Worm (Caenorhabditis elegans) whole organism, L2 larva: Measurements from ENCODE around the gene F10E9.7.
A peak's percentile ranks its signal among the peaks of the same experiment; 100 is the strongest.

Experiments
- lin-13 ChIP-seq: fragments of 150-350 bp; optimal IDR thresholded peaks from 2 replicates; lab custom pipeline; 2014; ENCODE audit warnings: missing biosample characterization, missing genetic modification reagents, missing genetic modification characterization
- nhr-237 ChIP-seq: fragments of 150-350 bp; optimal IDR thresholded peaks from 2 replicates; lab custom pipeline; 2014; ENCODE audit warnings: missing biosample characterization, missing genetic modification characterization
- snpc-4 ChIP-seq: fragments of 150-350 bp; optimal IDR thresholded peaks from 2 replicates; lab custom pipeline; 2014; ENCODE audit warnings: missing biosample characterization, missing genetic modification characterization
- unc-39 ChIP-seq: fragments of 150-350 bp; optimal IDR thresholded peaks from 2 replicates; lab custom pipeline; 2014; ENCODE audit warnings: missing biosample characterization, missing genetic modification characterization
- unc-62 ChIP-seq: fragments of 150-350 bp; optimal IDR thresholded peaks from 2 replicates; lab custom pipeline; 2014; ENCODE audit warnings: missing biosample characterization, missing genetic modification reagents, missing genetic modification characterization
- zag-1 ChIP-seq: fragments of 150-350 bp; optimal IDR thresholded peaks from 2 replicates; lab custom pipeline; 2014; ENCODE audit warnings: missing biosample characterization, missing genetic modification characterization

ce11 chrIII:8321225-8321624 is 14.0 kb upstream of the F10E9.7 start:
- peak; percentile 51 for TF ChIP-seq zag-1 (tag; lab: Kevin White, UChicago)
- no peak for TF ChIP-seq lin-13 (GFP tag; lab: Kevin White, UChicago)
- TF ChIP-seq unc-62 (GFP tag; lab: Kevin White, UChicago): no peak
- TF ChIP-seq nhr-237 (tag; lab: Kevin White, UChicago): no peak
- no peak for TF ChIP-seq unc-39 (tag; lab: Kevin White, UChicago)
- TF ChIP-seq snpc-4 (tag; lab: Kevin White, UChicago): no peak
